Worm (Caenorhabditis elegans): ENCODE data around the gene ccdc-55.

ccdc-55 gene

ce11 chrIII:4196301-4196987 is 27.9 kb upstream of the ccdc-55 start (continued):
- TF ChIP-seq fos-1 (tag; optimal IDR thresholded peaks at IDR 0.05) (peak; percentile 25), lin-11 (tag; optimal IDR thresholded peaks at IDR 0.05) (peak; percentile 47), ceh-16 (tag; optimal IDR thresholded peaks at IDR 0.05) (no peak), dmd-4 (tag; optimal IDR thresholded peaks at IDR 0.05) (no peak), aly-2 (tag; optimal IDR thresholded peaks at IDR 0.05) (no peak), unc-55 (GFP tag; optimal IDR thresholded peaks at IDR 0.05) (peak; percentile 88), nhr-10 (tag; optimal IDR thresholded peaks at IDR 0.05) (no peak), elt-1 (tag; optimal IDR thresholded peaks at IDR 0.05) (no peak)

ce11 chrIII:4195306-4196008 is 26.9 kb upstream of the ccdc-55 start:
- no peak for TF ChIP-seq dmd-4 (tag; optimal IDR thresholded peaks at IDR 0.05)
- TF ChIP-seq nhr-21 (tag; optimal IDR thresholded peaks at IDR 0.05): peak; percentile 82
- no peak for TF ChIP-seq C34F6.9 (tag; optimal IDR thresholded peaks at IDR 0.05)
- no peak for TF ChIP-seq unc-62 (GFP tag; optimal IDR thresholded peaks at IDR 0.05)
- peak; percentile 91 for TF ChIP-seq ama-1 (optimal IDR thresholded peaks at IDR 0.05)
- no peak for TF ChIP-seq blmp-1 (tag; optimal IDR thresholded peaks at IDR 0.05; ENCODE audit: insufficient read depth)
- peak; percentile 10 for TF ChIP-seq zag-1 (tag; optimal IDR thresholded peaks at IDR 0.05)
- no peak for TF ChIP-seq unc-39 (tag; optimal IDR thresholded peaks at IDR 0.05)
- TF ChIP-seq nhr-77 (tag; optimal IDR thresholded peaks at IDR 0.05): no peak
- TF ChIP-seq sma-9 (GFP tag; optimal IDR thresholded peaks at IDR 0.05): peak; percentile 40
- no peak for TF ChIP-seq sma-9 (tag; optimal IDR thresholded peaks at IDR 0.05)
- TF ChIP-seq ztf-11 (tag; optimal IDR thresholded peaks at IDR 0.05): no peak
- TF ChIP-seq snpc-4 (tag; optimal IDR thresholded peaks at IDR 0.05): no peak
- no peak for TF ChIP-seq ceh-16 (tag; optimal IDR thresholded peaks at IDR 0.05)
- peak; percentile 5 for TF ChIP-seq fos-1 (tag; optimal IDR thresholded peaks at IDR 0.05)
- peak; percentile 68 for TF ChIP-seq lin-13 (GFP tag; optimal IDR thresholded peaks at IDR 0.05)
- TF ChIP-seq nhr-25 (tag; optimal IDR thresholded peaks at IDR 0.05): peak; percentile 38
- no peak for TF ChIP-seq sem-4 (tag; optimal IDR thresholded peaks at IDR 0.05)
- TF ChIP-seq lin-11 (tag; optimal IDR thresholded peaks at IDR 0.05): no peak
- TF ChIP-seq ceh-82 (tag; optimal IDR thresholded peaks at IDR 0.05): no peak
- no peak for TF ChIP-seq mab-5 (tag; optimal IDR thresholded peaks at IDR 0.05)
- no peak for TF ChIP-seq elt-1 (tag; optimal IDR thresholded peaks at IDR 0.05)
- TF ChIP-seq unc-55 (GFP tag; optimal IDR thresholded peaks at IDR 0.05): peak; percentile 31
- no peak for TF ChIP-seq elt-3 (tag; optimal IDR thresholded peaks at IDR 0.05)
- no peak for TF ChIP-seq skn-1 (tag; optimal IDR thresholded peaks at IDR 0.05)
- no peak for TF ChIP-seq R02D3.7 (tag; optimal IDR thresholded peaks at IDR 0.05)
- no peak for TF ChIP-seq nhr-23 (tag; optimal IDR thresholded peaks at IDR 0.05)
- no peak for TF ChIP-seq peb-1 (tag; optimal IDR thresholded peaks at IDR 0.05)
- peak; percentile 21 for TF ChIP-seq F13H6.1 (tag; optimal IDR thresholded peaks at IDR 0.05)
- TF ChIP-seq nhr-6 (tag; optimal IDR thresholded peaks at IDR 0.05): peak; percentile 28
- no peak for TF ChIP-seq mbf-1 (tag; optimal IDR thresholded peaks at IDR 0.05)
- TF ChIP-seq nhr-11 (tag; optimal IDR thresholded peaks at IDR 0.05): no peak
- peak; percentile 30 for TF ChIP-seq sma-3 (GFP tag; optimal IDR thresholded peaks at IDR 0.05)
- TF ChIP-seq nhr-237 (tag; optimal IDR thresholded peaks at IDR 0.05): no peak
- no peak for TF ChIP-seq lin-39 (tag; optimal IDR thresholded peaks at IDR 0.05)
- TF ChIP-seq nhr-129 (tag; optimal IDR thresholded peaks at IDR 0.05): peak; percentile 56
- no peak for TF ChIP-seq nhr-12 (tag; optimal IDR thresholded peaks at IDR 0.05)
- TF ChIP-seq crh-2 (tag; optimal IDR thresholded peaks at IDR 0.05): peak; percentile 72
- no peak for TF ChIP-seq ztf-1 (GFP tag; conservative IDR thresholded peaks at IDR 0.05)
- TF ChIP-seq Y55F3AM.14 (GFP tag; optimal IDR thresholded peaks at IDR 0.05): peak; percentile 38
- no peak for TF ChIP-seq mdl-1 (tag; optimal IDR thresholded peaks at IDR 0.05)
- peak; percentile 44 to 70 for TF ChIP-seq lsy-2 (tag; optimal IDR thresholded peaks at IDR 0.05)
- TF ChIP-seq aly-2 (tag; optimal IDR thresholded peaks at IDR 0.05): no peak
- TF ChIP-seq alr-1 (tag; optimal IDR thresholded peaks at IDR 0.05): no peak
- TF ChIP-seq nhr-10 (tag; optimal IDR thresholded peaks at IDR 0.05): no peak
- no peak for TF ChIP-seq ZK546.5 (tag; optimal IDR thresholded peaks at IDR 0.05)
- peak; percentile 50 for TF ChIP-seq gmeb-1 (tag; optimal IDR thresholded peaks at IDR 0.05)
- TF ChIP-seq egl-27 (tag; optimal IDR thresholded peaks at IDR 0.05): no peak
- TF ChIP-seq ztf-4 (tag; optimal IDR thresholded peaks at IDR 0.05): peak; percentile 88

All from whole organism, L2 larva.